Fruit fly (Drosophila melanogaster) whole organism, embryonic: Measurements from ENCODE around the gene CG10470.

Source experiments
- ATbp ChIP-seq: fragments of 200-800 bp; sonication (Bioruptor generic); optimal IDR thresholded peaks from 2 replicates; lab custom pipeline; 2017; ENCODE audit warnings: missing biosample characterization, mild to moderate bottlenecking, missing genetic modification characterization, missing genetic modification reagents
- Asciz ChIP-seq: fragments of 200-800 bp; sonication (Bioruptor generic); optimal IDR thresholded peaks from 2 replicates; lab custom pipeline; 2017; ENCODE audit warnings: missing biosample characterization, mild to moderate bottlenecking, missing genetic modification characterization, missing genetic modification reagents
- Atf3 ChIP-seq: fragments of 200-800 bp; sonication (Bioruptor generic); optimal IDR thresholded peaks from 3 replicates; lab custom pipeline; 2016; ENCODE audit warnings: missing biosample characterization, missing genetic modification characterization
- BEAF-32 ChIP-seq: fragments of 200-800 bp; sonication (Bioruptor generic); optimal IDR thresholded peaks from 3 replicates; lab custom pipeline; 2017; ENCODE audit warnings: missing biosample characterization, missing genetic modification characterization, mild to moderate bottlenecking, moderate library complexity, missing genetic modification reagents
- CG10267 ChIP-seq: fragments of 200-800 bp; sonication (Bioruptor generic); optimal IDR thresholded peaks from 2 replicates; lab custom pipeline; 2018; ENCODE audit warnings: missing biosample characterization, mild to moderate bottlenecking, missing genetic modification characterization, moderate library complexity
- CG13287 ChIP-seq: fragments of 200-800 bp; sonication (Bioruptor generic); IDR thresholded peaks from 2 replicates; pipeline ENCODE4 v1.3.6; 2022; ENCODE audit warnings: missing biosample characterization, missing genetic modification characterization; ENCODE audit not compliant: partially characterized antibody
- CG14667 ChIP-seq: fragments of 200-800 bp; sonication (Bioruptor generic); IDR thresholded peaks from 2 replicates; pipeline ENCODE4 v1.3.6; 2022; ENCODE audit warnings: missing biosample characterization, missing genetic modification characterization
- CG14710 ChIP-seq: fragments of 200-800 bp; sonication (Bioruptor generic); optimal IDR thresholded peaks from 3 replicates; lab custom pipeline; 2019; ENCODE audit warnings: missing biosample characterization, mild to moderate bottlenecking, missing genetic modification characterization, moderate library complexity
- CG16813 ChIP-seq: fragments of 200-800 bp; sonication (Bioruptor generic); IDR thresholded peaks from 3 replicates; pipeline ENCODE4 v1.3.6; 2022; ENCODE audit warnings: missing biosample characterization, missing genetic modification characterization; ENCODE audit not compliant: partially characterized antibody
- CG2712 ChIP-seq: fragments of 200-800 bp; optimal IDR thresholded peaks from 3 replicates; lab custom pipeline; 2019; ENCODE audit warnings: missing biosample characterization, mild to moderate bottlenecking, missing genetic modification characterization, moderate library complexity
- CG4854 ChIP-seq: fragments of 200-800 bp; sonication (Bioruptor generic); optimal IDR thresholded peaks from 2 replicates; lab custom pipeline; 2016; ENCODE audit warnings: missing biosample characterization, missing genetic modification characterization, inconsistent platforms
- CG6765 ChIP-seq: fragments of 200-800 bp; sonication (Bioruptor generic); optimal IDR thresholded peaks from 3 replicates; lab custom pipeline; 2017; ENCODE audit warnings: missing biosample characterization, mild to moderate bottlenecking, missing genetic modification characterization
- CG8089 ChIP-seq: fragments of 200-800 bp; sonication (Bioruptor generic); optimal IDR thresholded peaks from 3 replicates; lab custom pipeline; 2016; ENCODE audit warnings: missing biosample characterization, missing genetic modification characterization
- D ChIP-seq, 2 experiments: fragments of 200-800 bp in 1 of 2; fragments of >200 bp in 1 of 2; sonication (Bioruptor generic) in 1 of 2; optimal IDR thresholded peaks; 2 replicates in 1 of 2; 3 replicates in 1 of 2; lab custom pipeline; 2017; ENCODE audit warnings: mild to moderate bottlenecking in 1 of 2, missing biosample characterization in 1 of 2, missing genetic modification characterization in 1 of 2, missing genetic modification reagents in 1 of 2
- Deaf1 ChIP-seq: fragments of 200-800 bp; optimal IDR thresholded peaks from 3 replicates; lab custom pipeline; 2019; ENCODE audit warnings: missing biosample characterization, mild to moderate bottlenecking, missing genetic modification characterization, moderate library complexity
- Dref ChIP-seq: fragments of 200-800 bp; sonication (Bioruptor generic); IDR thresholded peaks from 2 replicates; pipeline ENCODE4 v1.3.6; 2022; ENCODE audit warnings: missing biosample characterization, missing genetic modification characterization
- ERR ChIP-seq: fragments of 200-800 bp; sonication (Bioruptor generic); optimal IDR thresholded peaks from 2 replicates; lab custom pipeline; 2016; ENCODE audit warnings: missing biosample characterization, missing genetic modification characterization
- Ets65A ChIP-seq: fragments of 200-800 bp; sonication (Bioruptor generic); peaks from one replicate; lab custom pipeline; 2016; ENCODE audit warnings: missing biosample characterization, missing genetic modification characterization
- Fer1 ChIP-seq: fragments of 200-800 bp; sonication (Bioruptor generic); optimal IDR thresholded peaks from 2 replicates; lab custom pipeline; 2017; ENCODE audit warnings: missing biosample characterization, mild to moderate bottlenecking, missing genetic modification characterization
- Fer3 ChIP-seq: fragments of 200-800 bp; sonication (Bioruptor generic); optimal IDR thresholded peaks from 2 replicates; lab custom pipeline; 2018; ENCODE audit warnings: missing biosample characterization, mild to moderate bottlenecking, missing genetic modification characterization, moderate library complexity
- HLH4C ChIP-seq: fragments of 200-800 bp; sonication (Bioruptor generic); IDR thresholded peaks from 3 replicates; pipeline ENCODE4 v1.3.6; 2022; ENCODE audit warnings: missing biosample characterization, missing genetic modification characterization; ENCODE audit not compliant: partially characterized antibody
- Hr78 ChIP-seq, 2 experiments: fragments of 200-800 bp in 1 of 2; fragments of >200 bp in 1 of 2; sonication (Bioruptor generic) in 1 of 2; optimal IDR thresholded peaks; 2 replicates each; lab custom pipeline; 2017 to 2019; ENCODE audit warnings: missing biosample characterization in 2 of 2, missing genetic modification characterization in 2 of 2, mild to moderate bottlenecking in 1 of 2, moderate library complexity in 1 of 2
- Lpt ChIP-seq: fragments of >200 bp; optimal IDR thresholded peaks from 2 replicates; lab custom pipeline; 2018; ENCODE audit warnings: missing biosample characterization, missing genetic modification characterization
- Six4 ChIP-seq: fragments of 200-800 bp; sonication (Bioruptor generic); optimal IDR thresholded peaks from 2 replicates; lab custom pipeline; 2016; ENCODE audit warnings: missing biosample characterization, missing genetic modification characterization
- Vsx1 ChIP-seq: fragments of 200-800 bp; sonication (Bioruptor generic); optimal IDR thresholded peaks from 2 replicates; lab custom pipeline; 2017; ENCODE audit warnings: missing biosample characterization, mild to moderate bottlenecking, missing genetic modification characterization, missing genetic modification reagents
- YL-1 ChIP-seq: fragments of 200-800 bp; sonication (Bioruptor generic); optimal IDR thresholded peaks from 3 replicates; lab custom pipeline; 2017; ENCODE audit warnings: missing biosample characterization, mild to moderate bottlenecking, missing genetic modification characterization
- amos ChIP-seq: fragments of 200-800 bp; sonication (Bioruptor generic); IDR thresholded peaks from 2 replicates; pipeline ENCODE4 v1.3.6; 2022; ENCODE audit warnings: missing biosample characterization, missing genetic modification characterization; ENCODE audit not compliant: partially characterized antibody
- ato ChIP-seq: fragments of 200-800 bp; sonication (Bioruptor generic); IDR thresholded peaks from 2 replicates; pipeline ENCODE4 v1.3.6; 2022; ENCODE audit warnings: missing biosample characterization, missing genetic modification characterization; ENCODE audit not compliant: partially characterized antibody
- az2 ChIP-seq: fragments of 200-800 bp; sonication (Bioruptor generic); optimal IDR thresholded peaks from 3 replicates; lab custom pipeline; 2016; ENCODE audit warnings: missing biosample characterization, missing genetic modification characterization
- bbx ChIP-seq: fragments of 200-800 bp; sonication (Bioruptor generic); IDR thresholded peaks from 2 replicates; pipeline ENCODE4 v1.3.6; 2022; ENCODE audit warnings: missing biosample characterization, missing genetic modification characterization; ENCODE audit not compliant: partially characterized antibody
- bigmax ChIP-seq: fragments of 200-800 bp; sonication (Bioruptor generic); optimal IDR thresholded peaks from 2 replicates; lab custom pipeline; 2018; ENCODE audit warnings: missing biosample characterization, mild to moderate bottlenecking, missing genetic modification characterization
- dimm ChIP-seq: fragments of 200-800 bp; sonication (Bioruptor generic); IDR thresholded peaks from 2 replicates; pipeline ENCODE4 v1.3.6; 2022; ENCODE audit warnings: missing biosample characterization, missing genetic modification characterization
- fd102C ChIP-seq: fragments of 200-800 bp; sonication (Bioruptor generic); optimal IDR thresholded peaks from 2 replicates; lab custom pipeline; 2018; ENCODE audit warnings: missing biosample characterization, mild to moderate bottlenecking, missing genetic modification characterization, moderate library complexity
- gce ChIP-seq: fragments of 200-800 bp; sonication (Bioruptor generic); IDR thresholded peaks from 3 replicates; pipeline ENCODE4 v1.3.6; 2022; ENCODE audit warnings: missing biosample characterization, missing genetic modification characterization
- hkb ChIP-seq, 2 experiments: fragments of 200-800 bp in 1 of 2; fragments of >200 bp in 1 of 2; sonication (Bioruptor generic) in 1 of 2; IDR thresholded peaks in 1 of 2; optimal IDR thresholded peaks in 1 of 2; 2 replicates each; pipeline versions ENCODE4 v1.3.6 to Lab custom; 2017 to 2022; ENCODE audit warnings: missing biosample characterization in 1 of 2, missing genetic modification characterization in 1 of 2
- lbe ChIP-seq: fragments of 200-800 bp; sonication (Bioruptor generic); optimal IDR thresholded peaks from 2 replicates; lab custom pipeline; 2016; ENCODE audit warnings: missing biosample characterization, mild to moderate bottlenecking, missing genetic modification characterization
- oc ChIP-seq: fragments of 200-800 bp; sonication (Bioruptor generic); optimal IDR thresholded peaks from 2 replicates; lab custom pipeline; 2018; ENCODE audit warnings: missing biosample characterization, mild to moderate bottlenecking, missing genetic modification characterization, moderate library complexity
- org-1 ChIP-seq: fragments of 200-800 bp; sonication (Bioruptor generic); optimal IDR thresholded peaks from 2 replicates; lab custom pipeline; 2017; ENCODE audit warnings: missing biosample characterization, missing genetic modification characterization
- pros ChIP-seq: fragments of 200-800 bp; sonication (Bioruptor generic); optimal IDR thresholded peaks from 3 replicates; lab custom pipeline; 2019; ENCODE audit warnings: missing biosample characterization, mild to moderate bottlenecking, missing genetic modification characterization, moderate library complexity
- row ChIP-seq: fragments of 200-800 bp; sonication (Bioruptor generic); IDR thresholded peaks from 3 replicates; pipeline ENCODE4 v1.3.6; 2022; ENCODE audit warnings: missing biosample characterization, missing genetic modification characterization
- sima ChIP-seq: fragments of 200-800 bp; sonication (Bioruptor generic); optimal IDR thresholded peaks from 2 replicates; lab custom pipeline; 2016; ENCODE audit warnings: missing biosample characterization, missing genetic modification characterization
- slp2 ChIP-seq: fragments of 200-800 bp; sonication (Bioruptor generic); optimal IDR thresholded peaks from 2 replicates; lab custom pipeline; 2016; ENCODE audit warnings: missing biosample characterization, missing genetic modification characterization
- sna ChIP-seq: fragments of 200-800 bp; sonication (Bioruptor generic); IDR thresholded peaks from 2 replicates; pipeline ENCODE4 v1.3.6; 2022; ENCODE audit warnings: missing biosample characterization, missing genetic modification characterization; ENCODE audit not compliant: partially characterized antibody
- sob ChIP-seq: fragments of 200-800 bp; sonication (Bioruptor generic); IDR thresholded peaks from 2 replicates; pipeline ENCODE4 v1.3.6; 2022; ENCODE audit warnings: missing biosample characterization, missing genetic modification characterization
- stwl ChIP-seq: fragments of 200-800 bp; sonication (Bioruptor generic); optimal IDR thresholded peaks from 3 replicates; lab custom pipeline; 2018; ENCODE audit warnings: missing biosample characterization, mild to moderate bottlenecking, missing genetic modification characterization, moderate library complexity
- unc-4 ChIP-seq: fragments of 200-800 bp; sonication (Bioruptor generic); IDR thresholded peaks from 2 replicates; pipeline ENCODE4 v1.3.6; 2022; ENCODE audit warnings: missing biosample characterization, missing genetic modification characterization; ENCODE audit not compliant: partially characterized antibody
- zen ChIP-seq: fragments of 200-800 bp; sonication (Bioruptor generic); optimal IDR thresholded peaks from 3 replicates; lab custom pipeline; 2018; ENCODE audit warnings: missing biosample characterization, mild to moderate bottlenecking, missing genetic modification characterization, moderate library complexity
- zf30C ChIP-seq: fragments of 200-800 bp; sonication (Bioruptor generic); optimal IDR thresholded peaks from 3 replicates; lab custom pipeline; 2018; ENCODE audit warnings: missing biosample characterization, mild to moderate bottlenecking, missing genetic modification characterization
- zfh1 ChIP-seq: fragments of 200-800 bp; sonication (Bioruptor generic); IDR thresholded peaks from 3 replicates; pipeline ENCODE4 v1.3.6; 2022; ENCODE audit warnings: missing biosample characterization, missing genetic modification characterization

Gene CG10470

dm6 chr2L:19033288-19033687 is 15.6 kb upstream of the CG10470 start, which contains the start of gene hook (continued):
- TF ChIP-seq sna (GFP tag; lab: Robert Waterston, UW) (peak; percentile 82), Atf3 (GFP tag; lab: Kevin White, UChicago) (no peak), CG4854 (GFP tag; lab: Kevin White, UChicago) (no peak), Deaf1 (no peak), zf30C (GFP tag; lab: Kevin White, UChicago) (no peak), Hr78 (GFP tag; optimal IDR thresholded peaks at IDR 0.05; lab: Kevin White, UChicago) (no peak), sob (GFP tag; lab: Robert Waterston, UW) (no peak), CG10267 (tag; lab: Kevin White, UChicago) (peak; percentile 22), Asciz (GFP tag; lab: Kevin White, UChicago) (no peak), bbx (GFP tag; lab: Robert Waterston, UW) (peak; percentile 85), row (GFP tag; lab: Robert Waterston, UW) (peak; percentile 49; the same call in 2 of the 3 replicates), CG2712 (peak; percentile 24), D (optimal IDR thresholded peaks at IDR 0.05; lab: Kevin White, UChicago) (no peak), D (GFP tag; optimal IDR thresholded peaks at IDR 0.05; lab: Kevin White, UChicago) (no peak), zfh1 (GFP tag; lab: Robert Waterston, UW) (no peak), CG6765 (no peak), slp2 (no peak), ERR (GFP tag; lab: Kevin White, UChicago) (no peak), zen (tag; lab: Kevin White, UChicago) (no peak), CG13287 (GFP tag; lab: Robert Waterston, UW) (peak; percentile 81), ATbp (no peak), hkb (optimal IDR thresholded peaks at IDR 0.05; lab: Kevin White, UChicago) (no peak), hkb (GFP tag; IDR thresholded peaks at IDR 0.05; lab: Robert Waterston, UW) (no peak), CG16813 (GFP tag; lab: Robert Waterston, UW) (peak; percentile 69), Fer1 (no peak), ato (0 out of 2 replicates have a peak, but pooled peaks have one; percentile 24), Vsx1 (GFP tag; lab: Kevin White, UChicago) (no peak), HLH4C (GFP tag; lab: Robert Waterston, UW) (peak; percentile 71), CG14667 (GFP tag; lab: Robert Waterston, UW) (no peak), az2 (GFP tag; lab: Kevin White, UChicago) (no peak), dimm (no peak), oc (tag; lab: Kevin White, UChicago) (no peak), CG8089 (GFP tag; lab: Kevin White, UChicago) (no peak), fd102C (GFP tag; lab: Kevin White, UChicago) (no peak), bigmax (no peak), Fer3 (tag; lab: Kevin White, UChicago) (no peak), Six4 (no peak), YL-1 (no peak), Dref (GFP tag; lab: Robert Waterston, UW) (peak; percentile 69), BEAF-32 (GFP tag; lab: Kevin White, UChicago) (peak; percentile 68), lbe (GFP tag; lab: Kevin White, UChicago) (no peak), amos (GFP tag; lab: Robert Waterston, UW) (peak; percentile 75), Ets65A (GFP tag; lab: Kevin White, UChicago) (no peak), unc-4 (peak; percentile 72), CG14710 (peak; percentile 15), sima (GFP tag; lab: Kevin White, UChicago) (no peak), pros (no peak), Lpt (GFP tag; lab: Kevin White, UChicago) (no peak), gce (no peak), org-1 (GFP tag; lab: Kevin White, UChicago) (no peak), stwl (peak; percentile 33)
